Worm (Caenorhabditis elegans) whole organism, late embryonic: ENCODE results near the gene Y57G7A.6.

Source experiments
- C08G9.2 ChIP-seq: sonication (generic microtip); optimal IDR thresholded peaks from 2 replicates; lab custom pipeline; 2016; ENCODE audit warnings: mild to moderate bottlenecking, missing genetic modification characterization, moderate library complexity, missing compliant biosample characterization
- K02D7.2 ChIP-seq: sonication (generic microtip); optimal IDR thresholded peaks from 2 replicates; lab custom pipeline; 2017; ENCODE audit warnings: mild to moderate bottlenecking, missing genetic modification characterization, missing compliant biosample characterization
- T23F11.4 ChIP-seq: fragments of 200-800 bp; sonication (Bioruptor generic); optimal IDR thresholded peaks from 2 replicates; lab custom pipeline; 2018; ENCODE audit warnings: mild to moderate bottlenecking, missing genetic modification characterization, missing compliant biosample characterization
- ama-1 ChIP-seq: fragments of 150-350 bp; optimal IDR thresholded peaks from 2 replicates; lab custom pipeline; 2014
- ceh-18 ChIP-seq: sonication (generic microtip); optimal IDR thresholded peaks from 2 replicates; lab custom pipeline; 2016; ENCODE audit warnings: missing genetic modification characterization, missing compliant biosample characterization
- ceh-19 ChIP-seq: fragments of 200-800 bp; sonication (Bioruptor generic); optimal IDR thresholded peaks from 2 replicates; lab custom pipeline; 2018; ENCODE audit warnings: mild to moderate bottlenecking, missing genetic modification characterization, missing compliant biosample characterization
- ceh-22 ChIP-seq: sonication (generic microtip); optimal IDR thresholded peaks from 2 replicates; lab custom pipeline; 2017; ENCODE audit warnings: missing biosample characterization, missing genetic modification characterization
- ceh-24 ChIP-seq: sonication (generic microtip); optimal IDR thresholded peaks from 2 replicates; lab custom pipeline; 2016; ENCODE audit warnings: mild to moderate bottlenecking, missing genetic modification characterization, missing compliant biosample characterization
- ceh-31 ChIP-seq: sonication (generic microtip); optimal IDR thresholded peaks from 2 replicates; lab custom pipeline; 2016; ENCODE audit warnings: missing genetic modification characterization, missing compliant biosample characterization
- ceh-45 ChIP-seq: fragments of 200-800 bp; sonication (Bioruptor generic); IDR thresholded peaks from 2 replicates; pipeline ENCODE4 v1.3.6; 2022; ENCODE audit warnings: missing genetic modification reagents, missing genetic modification characterization, missing compliant biosample characterization
- ceh-6 ChIP-seq: fragments of 200-800 bp; sonication (Bioruptor generic); optimal IDR thresholded peaks from 2 replicates; lab custom pipeline; 2018; ENCODE audit warnings: mild to moderate bottlenecking, missing genetic modification characterization, missing compliant biosample characterization
- dmd-4 ChIP-seq: sonication (generic microtip); optimal IDR thresholded peaks from 2 replicates; lab custom pipeline; 2016; ENCODE audit warnings: borderline replicate concordance, missing genetic modification characterization, missing compliant biosample characterization
- dve-1 ChIP-seq: sonication (generic microtip); optimal IDR thresholded peaks from 2 replicates; lab custom pipeline; 2017; ENCODE audit warnings: antibody characterized with exemption, mild to moderate bottlenecking, missing genetic modification characterization, missing compliant biosample characterization
- elt-2 ChIP-seq: sonication (generic microtip); optimal IDR thresholded peaks from 2 replicates; lab custom pipeline; 2016; ENCODE audit warnings: missing genetic modification reagents, missing genetic modification characterization, missing compliant biosample characterization
- eyg-1 ChIP-seq: sonication (generic microtip); optimal IDR thresholded peaks from 2 replicates; lab custom pipeline; 2016; ENCODE audit warnings: missing genotype, missing genetic modification characterization, missing compliant biosample characterization
- fax-1 ChIP-seq: sonication (generic microtip); optimal IDR thresholded peaks from 2 replicates; lab custom pipeline; 2016; ENCODE audit warnings: missing genotype, missing genetic modification characterization, missing compliant biosample characterization
- fkh-6 ChIP-seq: sonication (generic microtip); optimal IDR thresholded peaks from 2 replicates; lab custom pipeline; 2016; ENCODE audit warnings: missing genetic modification characterization, missing compliant biosample characterization
- hlh-15 ChIP-seq: sonication (generic microtip); optimal IDR thresholded peaks from 2 replicates; lab custom pipeline; 2016; ENCODE audit warnings: missing genetic modification characterization, missing compliant biosample characterization
- nfya-1 ChIP-seq: sonication (generic microtip); optimal IDR thresholded peaks from 2 replicates; lab custom pipeline; 2017; ENCODE audit warnings: missing genetic modification characterization, mild to moderate bottlenecking, missing compliant biosample characterization, antibody characterized with exemption, moderate library complexity
- nhr-11 ChIP-seq: fragments of 150-350 bp; optimal IDR thresholded peaks from 2 replicates; lab custom pipeline; 2014; ENCODE audit warnings: missing biosample characterization, missing genetic modification characterization
- nhr-232 ChIP-seq: sonication (generic microtip); optimal IDR thresholded peaks from 2 replicates; lab custom pipeline; 2016; ENCODE audit warnings: missing genetic modification characterization, missing compliant biosample characterization
- npax-4 ChIP-seq: sonication (generic microtip); optimal IDR thresholded peaks from 2 replicates; lab custom pipeline; 2016; ENCODE audit warnings: missing genetic modification characterization, missing compliant biosample characterization
- pat-9 ChIP-seq: fragments of 200-800 bp; sonication (Bioruptor generic); optimal IDR thresholded peaks from 2 replicates; lab custom pipeline; 2018; ENCODE audit warnings: mild to moderate bottlenecking, missing genetic modification characterization, moderate library complexity, missing compliant biosample characterization
- pha-4 ChIP-seq: fragments of 150-350 bp; optimal IDR thresholded peaks from 2 replicates; lab custom pipeline; 2018; ENCODE audit warnings: missing biosample characterization, missing genetic modification reagents, missing genetic modification characterization
- ref-2 ChIP-seq: sonication (generic microtip); optimal IDR thresholded peaks from 2 replicates; lab custom pipeline; 2016; ENCODE audit warnings: missing genetic modification characterization, missing compliant biosample characterization
- rnt-1 ChIP-seq: sonication (generic microtip); optimal IDR thresholded peaks from 2 replicates; lab custom pipeline; 2016; ENCODE audit warnings: missing genetic modification characterization, missing compliant biosample characterization
- sox-4 ChIP-seq: sonication (generic microtip); optimal IDR thresholded peaks from 2 replicates; lab custom pipeline; 2017; ENCODE audit warnings: mild to moderate bottlenecking, missing genetic modification characterization, inconsistent platforms, missing compliant biosample characterization
- syd-9 ChIP-seq: sonication (generic microtip); optimal IDR thresholded peaks from 2 replicates; lab custom pipeline; 2016; ENCODE audit warnings: mild to moderate bottlenecking, missing genetic modification characterization, moderate library complexity, missing compliant biosample characterization
- tbx-2 ChIP-seq: sonication (generic microtip); optimal IDR thresholded peaks from 2 replicates; lab custom pipeline; 2016; ENCODE audit warnings: missing genetic modification characterization, missing compliant biosample characterization
- tbx-7 ChIP-seq: sonication (generic microtip); optimal IDR thresholded peaks from 2 replicates; lab custom pipeline; 2016; ENCODE audit warnings: missing genotype, missing genetic modification characterization, missing compliant biosample characterization
- unc-3 ChIP-seq, 2 experiments: fragments of 200-800 bp in 1 of 2; sonication (Bioruptor generic) in 1 of 2; sonication (generic microtip) in 1 of 2; conservative IDR thresholded peaks in 1 of 2; optimal IDR thresholded peaks in 1 of 2; 2 replicates each; pipeline versions ENCODE4 v1.3.6 to Lab custom; 2016 to 2022; ENCODE audit warnings: missing compliant biosample characterization in 2 of 2, missing genetic modification characterization in 2 of 2, missing genetic modification reagents in 1 of 2
- unc-86 ChIP-seq: sonication (generic microtip); optimal IDR thresholded peaks from 2 replicates; lab custom pipeline; 2016; ENCODE audit warnings: missing genetic modification characterization, missing compliant biosample characterization
- zip-5 ChIP-seq: sonication (generic microtip); optimal IDR thresholded peaks from 2 replicates; lab custom pipeline; 2016; ENCODE audit warnings: missing genetic modification characterization, missing compliant biosample characterization

Y57G7A.6 gene

DNA sequence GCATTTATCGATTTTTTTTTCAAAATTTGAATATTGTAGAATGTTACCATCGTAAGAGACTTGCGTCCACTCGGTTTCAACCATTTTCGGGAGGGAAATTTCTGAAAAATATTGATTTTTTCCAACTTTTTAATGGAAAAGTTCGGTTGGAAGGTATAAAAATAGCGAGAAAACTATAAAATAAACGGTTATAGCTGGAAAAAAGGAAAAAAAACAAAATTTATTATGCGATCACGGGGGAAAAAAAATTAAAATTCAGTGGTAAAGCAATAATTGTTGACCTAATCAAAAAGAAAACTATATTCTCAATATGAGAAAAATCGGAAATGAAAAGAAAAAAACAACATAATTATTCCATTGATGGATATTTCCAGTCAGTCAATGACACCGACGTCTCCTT is 20.6 kb upstream of the Y57G7A.6 start, which contains the start of gene emc-2:
emc-2 (minus strand) TSS at position 101 of the 400 bp plus-strand sequence.
- TF ChIP-seq tbx-7, result no peak
- TF ChIP-seq rnt-1 (tag; lab: Kevin White, UChicago), result no peak

DNA sequence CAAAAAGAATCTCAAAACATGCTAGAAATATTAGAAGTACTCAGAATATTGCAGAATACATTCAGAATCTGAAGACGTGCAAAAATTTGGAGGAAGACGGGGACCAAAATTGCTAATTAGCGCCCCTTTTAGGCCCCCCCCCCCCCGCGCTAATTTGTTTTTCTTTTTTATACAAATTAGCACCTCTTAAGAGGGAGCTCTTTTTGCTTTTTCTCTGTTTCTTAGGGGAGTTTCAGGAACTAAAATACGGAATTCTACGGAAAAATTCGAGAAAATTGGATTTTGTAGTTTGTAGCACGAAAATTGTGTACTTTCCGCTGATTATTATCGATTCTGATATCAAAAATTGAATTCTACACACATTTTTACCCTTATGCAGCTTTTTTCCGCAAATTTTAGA is 16.1 kb upstream of the Y57G7A.6 start, which contains the start of gene glb-31:
glb-31 (minus strand) TSS at position 101 of the 400 bp plus-strand sequence.
- TF ChIP-seq nfya-1, result no peak
- TF ChIP-seq T23F11.4, result no peak
- no peak for TF ChIP-seq pha-4 (tag; lab: Kevin White, UChicago)
- TF ChIP-seq K02D7.2, result no peak
- TF ChIP-seq dve-1 (tag; lab: Kevin White, UChicago), result no peak
- no peak for TF ChIP-seq sox-4 (tag; lab: Kevin White, UChicago)
- no peak for TF ChIP-seq ceh-24 (tag; lab: Kevin White, UChicago)
- TF ChIP-seq syd-9 (tag; lab: Kevin White, UChicago), result no peak
- TF ChIP-seq nhr-11 (tag; lab: Kevin White, UChicago), result no peak
- TF ChIP-seq, all 69 proteins: peak for 0

DNA sequence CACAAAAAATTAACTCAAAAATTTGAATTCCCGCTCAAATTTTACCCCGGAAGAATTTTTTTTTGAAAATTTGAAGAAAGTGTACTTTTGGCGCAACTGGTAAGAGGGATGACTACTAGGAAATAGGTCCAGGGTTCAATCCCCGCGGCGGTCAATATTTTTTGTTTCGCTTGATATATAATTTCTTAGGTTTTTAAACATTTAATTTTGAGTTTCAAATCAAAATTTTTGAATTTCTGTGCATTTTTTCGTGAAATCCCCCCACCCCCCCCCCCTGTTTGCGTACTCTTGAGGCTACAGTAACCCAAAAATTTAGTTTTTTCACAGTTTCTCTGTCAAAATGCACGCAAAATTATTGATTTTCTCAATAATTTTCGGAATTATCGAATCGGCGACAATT is 12.8 kb upstream of the Y57G7A.6 start, which contains the start of gene Y57G7A.1:
Y57G7A.1 (plus strand) TSS at position 301 of the 400 bp plus-strand sequence.
- TF ChIP-seq fax-1, result no peak
- TF ChIP-seq C08G9.2 (tag; lab: Kevin White, UChicago), result no peak
- no peak for TF ChIP-seq ceh-31 (tag; lab: Kevin White, UChicago)
- TF ChIP-seq ceh-6, result no peak
- no peak for TF ChIP-seq ama-1 (lab: Kevin White, UChicago)
- TF ChIP-seq, all 69 proteins: peak for 0

DNA sequence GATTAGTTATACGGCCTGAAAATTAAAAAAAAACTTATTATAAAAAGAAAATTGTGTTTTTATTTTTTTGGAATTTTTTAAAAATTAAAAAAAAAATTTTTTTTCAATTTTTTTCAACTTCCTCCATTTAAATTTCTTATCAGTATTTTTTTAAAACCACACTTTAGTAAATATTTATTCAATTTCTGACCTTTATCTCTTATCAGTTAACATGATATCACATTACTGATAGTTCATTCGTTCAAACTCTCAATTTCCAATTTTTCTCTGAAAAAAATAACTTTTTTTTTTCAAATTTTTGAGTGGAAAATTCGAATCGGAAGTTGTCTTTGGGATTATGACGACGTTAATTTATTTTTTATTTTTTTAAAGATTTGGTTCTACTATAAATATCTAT is 12.3 kb upstream of the Y57G7A.6 start:
- TF ChIP-seq elt-2 (tag; lab: Kevin White, UChicago), result peak; percentile 56
- TF ChIP-seq ceh-18 (tag; lab: Kevin White, UChicago), result no peak

DNA sequence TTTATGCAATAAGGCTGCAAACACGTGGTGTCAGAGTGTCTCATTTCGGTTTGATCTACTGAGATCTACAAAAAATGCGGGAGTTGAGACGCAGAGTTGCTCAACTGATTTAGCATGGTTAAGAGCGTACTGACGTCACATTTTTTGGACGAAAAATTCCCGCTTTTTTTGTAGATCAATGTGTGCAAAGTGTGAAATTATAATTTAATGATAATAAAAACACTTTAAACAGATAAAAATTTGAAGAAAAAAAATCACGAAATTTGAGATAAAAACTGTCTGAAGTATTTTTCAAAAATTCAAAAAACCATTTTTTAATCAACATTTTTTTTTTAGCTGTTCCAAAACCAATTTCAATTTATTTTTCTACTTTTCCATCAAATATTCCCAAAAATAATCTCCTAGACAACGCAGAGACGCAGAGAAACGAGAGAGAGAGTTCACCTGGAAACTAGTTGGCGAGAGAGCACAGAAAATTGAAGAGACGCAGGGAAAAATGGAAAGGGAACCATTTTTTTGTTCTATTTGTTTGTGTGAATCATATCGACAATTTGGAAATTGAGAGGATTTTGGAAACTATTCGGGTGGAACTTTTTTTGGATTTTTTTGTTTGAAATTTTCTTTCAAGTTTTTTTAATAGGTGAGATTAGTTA is 11.8 kb upstream of the Y57G7A.6 start:
- TF ChIP-seq ceh-19 (GFP tag; lab: Kevin White, UChicago) (no peak), zip-5 (tag; lab: Kevin White, UChicago) (no peak), tbx-2 (no peak)

DNA sequence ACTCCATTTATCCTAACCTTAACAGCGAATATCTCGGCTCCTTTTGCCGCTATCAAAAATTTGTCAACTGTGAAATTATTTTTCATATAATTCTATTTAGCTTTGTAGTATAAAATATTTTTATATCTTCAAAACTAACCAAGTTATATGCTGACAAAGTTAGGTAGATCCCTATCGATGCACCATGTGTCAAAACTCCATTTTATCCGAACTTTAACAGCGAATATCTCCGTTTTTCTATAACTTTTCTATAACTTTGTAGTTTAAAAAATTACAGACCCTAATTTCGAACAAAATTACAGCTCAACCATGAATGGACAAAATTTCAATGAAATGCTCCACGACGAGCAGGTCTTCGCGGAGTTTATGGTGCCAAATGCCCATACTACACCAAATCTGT is 10.4 kb upstream of the Y57G7A.6 start, which contains the start of gene Y57G7A.2:
Y57G7A.2 (plus strand) TSS at position 301 of the 400 bp plus-strand sequence.
- no peak for TF ChIP-seq ceh-22 (tag; lab: Kevin White, UChicago)
- TF ChIP-seq ref-2 (tag; lab: Kevin White, UChicago), result no peak
- TF ChIP-seq sox-4 (tag; lab: Kevin White, UChicago), result no peak
- no peak for TF ChIP-seq tbx-2
- TF ChIP-seq ceh-24 (tag; lab: Kevin White, UChicago), result no peak
- TF ChIP-seq unc-3 (GFP tag; conservative IDR thresholded peaks at IDR 0.05; lab: Robert Waterston, UW), result no peak
- no peak for TF ChIP-seq unc-3 (tag; optimal IDR thresholded peaks at IDR 0.05; lab: Kevin White, UChicago)
- TF ChIP-seq dmd-4 (tag; lab: Kevin White, UChicago), result no peak
- TF ChIP-seq pat-9 (tag; lab: Kevin White, UChicago), result no peak
- TF ChIP-seq eyg-1 (tag; lab: Kevin White, UChicago), result no peak
- TF ChIP-seq nhr-232 (tag; lab: Kevin White, UChicago), result no peak
- TF ChIP-seq ceh-6, result no peak
- no peak for TF ChIP-seq unc-86
- no peak for TF ChIP-seq fkh-6
- TF ChIP-seq ceh-45 (GFP tag; lab: Robert Waterston, UW), result no peak
- no peak for TF ChIP-seq hlh-15 (tag; lab: Kevin White, UChicago)
- TF ChIP-seq npax-4 (tag; lab: Kevin White, UChicago), result no peak
- TF ChIP-seq, all 69 proteins: peak for 0
